Fruit fly (Drosophila melanogaster): ENCODE measurements around the gene amn.

Gene amn

dm6 chrX:19878342-19879204 lies 11.3 kb downstream of the amn start:
- TF ChIP-seq D1 (tag; optimal IDR thresholded peaks at IDR 0.05) (peak; percentile 43), CG17806 (tag; optimal IDR thresholded peaks at IDR 0.05) (peak; percentile 55), EcR (GFP tag; optimal IDR thresholded peaks at IDR 0.05) (no peak), CG4496 (GFP tag; IDR thresholded peaks at IDR 0.05) (peak; percentile 34; the same call in 1 of the 3 replicates), CG9948 (tag; optimal IDR thresholded peaks at IDR 0.05) (peak; percentile 51), CG8301 (tag; optimal IDR thresholded peaks at IDR 0.05) (peak; percentile 64), Pif1B (GFP tag; optimal IDR thresholded peaks at IDR 0.05) (peak; percentile 55), Ets98B (GFP tag; IDR thresholded peaks at IDR 0.05) (peak; percentile 59; the same call in 1 of the 2 replicates), Snoo (tag; optimal IDR thresholded peaks at IDR 0.05) (peak; percentile 59), CG32121 (GFP tag; IDR thresholded peaks at IDR 0.05) (peak; percentile 54), CG13204 (GFP tag; optimal IDR thresholded peaks at IDR 0.05) (no peak), CG34367 (tag; optimal IDR thresholded peaks at IDR 0.05) (peak; percentile 9), rn (GFP tag; IDR thresholded peaks at IDR 0.05) (no peak), gl (tag; optimal IDR thresholded peaks at IDR 0.05) (no peak), CG14655 (GFP tag; optimal IDR thresholded peaks at IDR 0.05) (peak; percentile 66), CG10348 (GFP tag; IDR thresholded peaks at IDR 0.05) (no peak), CG8159 (tag; optimal IDR thresholded peaks at IDR 0.05) (peak; percentile 77), CG15710 (tag; optimal IDR thresholded peaks at IDR 0.05) (peak; percentile 51), CG12605 (GFP tag; IDR thresholded peaks at IDR 0.05) (peak; percentile 43; the same call in 1 of the 2 replicates), fd96Ca (GFP tag; IDR thresholded peaks at IDR 0.05) (peak; percentile 61; the same call in 2 of the 3 replicates), Pif1A (GFP tag; optimal IDR thresholded peaks at IDR 0.05) (peak; percentile 33)

dm6 chrX:19876836-19877468 lies 12.9 kb downstream of the amn start:
- peak; percentile 67 for TF ChIP-seq CG17806 (tag; optimal IDR thresholded peaks at IDR 0.05)
- TF ChIP-seq CG14655 (GFP tag; optimal IDR thresholded peaks at IDR 0.05) = peak; percentile 89
- TF ChIP-seq fd96Ca (GFP tag; IDR thresholded peaks at IDR 0.05) = peak; percentile 58; the same call in 1 of the 3 replicates
- no peak for TF ChIP-seq EcR (GFP tag; optimal IDR thresholded peaks at IDR 0.05)
- peak; percentile 68 for TF ChIP-seq Ets98B (GFP tag; IDR thresholded peaks at IDR 0.05)
- peak; percentile 41 for TF ChIP-seq gl (tag; optimal IDR thresholded peaks at IDR 0.05)
- peak; percentile 78 for TF ChIP-seq D1 (tag; optimal IDR thresholded peaks at IDR 0.05)
- TF ChIP-seq CG15710 (tag; optimal IDR thresholded peaks at IDR 0.05) = peak; percentile 83
- peak; percentile 49 for TF ChIP-seq CG13204 (GFP tag; optimal IDR thresholded peaks at IDR 0.05)
- peak; percentile 88 for TF ChIP-seq CG8159 (tag; optimal IDR thresholded peaks at IDR 0.05)
- peak; percentile 74 for TF ChIP-seq CG34367 (tag; optimal IDR thresholded peaks at IDR 0.05)
- 0 out of 2 replicates have a peak, but pooled peaks have one; percentile 26 for TF ChIP-seq CG12605 (GFP tag; IDR thresholded peaks at IDR 0.05)
- TF ChIP-seq rn (GFP tag; IDR thresholded peaks at IDR 0.05) = no peak
- no peak for TF ChIP-seq CG10348 (GFP tag; IDR thresholded peaks at IDR 0.05)
- peak; percentile 78 for TF ChIP-seq Pif1A (GFP tag; optimal IDR thresholded peaks at IDR 0.05)
- 0 out of 2 replicates have a peak, but pooled peaks have one; percentile 21 for TF ChIP-seq CG32121 (GFP tag; IDR thresholded peaks at IDR 0.05)
- peak; percentile 79 for TF ChIP-seq CG4496 (GFP tag; IDR thresholded peaks at IDR 0.05)
- TF ChIP-seq CG8301 (tag; optimal IDR thresholded peaks at IDR 0.05) = peak; percentile 85
- peak; percentile 82 for TF ChIP-seq CG9948 (tag; optimal IDR thresholded peaks at IDR 0.05)
- TF ChIP-seq Pif1B (GFP tag; optimal IDR thresholded peaks at IDR 0.05) = peak; percentile 80
- TF ChIP-seq Snoo (tag; optimal IDR thresholded peaks at IDR 0.05) = peak; percentile 70

dm6 chrX:19875629-19876028 lies 14.2 kb downstream of the amn start:
- TF ChIP-seq CG15710 (tag; optimal IDR thresholded peaks at IDR 0.05) = no peak
- TF ChIP-seq Pif1B (GFP tag; optimal IDR thresholded peaks at IDR 0.05) = no peak
- TF ChIP-seq CG12605 (GFP tag; IDR thresholded peaks at IDR 0.05) = no peak
- TF ChIP-seq Ets98B (GFP tag; IDR thresholded peaks at IDR 0.05) = no peak
- TF ChIP-seq CG4496 (GFP tag; IDR thresholded peaks at IDR 0.05) = no peak
- no peak for TF ChIP-seq fd96Ca (GFP tag; IDR thresholded peaks at IDR 0.05)
- TF ChIP-seq Pif1A (GFP tag; optimal IDR thresholded peaks at IDR 0.05) = no peak
- no peak for TF ChIP-seq CG10348 (GFP tag; IDR thresholded peaks at IDR 0.05)
- no peak for TF ChIP-seq CG34367 (tag; optimal IDR thresholded peaks at IDR 0.05)
- no peak for TF ChIP-seq CG9948 (tag; optimal IDR thresholded peaks at IDR 0.05)
- no peak for TF ChIP-seq rn (GFP tag; IDR thresholded peaks at IDR 0.05)
- TF ChIP-seq Snoo (tag; optimal IDR thresholded peaks at IDR 0.05) = no peak
- no peak for TF ChIP-seq D1 (tag; optimal IDR thresholded peaks at IDR 0.05)
- no peak for TF ChIP-seq CG8159 (tag; optimal IDR thresholded peaks at IDR 0.05)
- no peak for TF ChIP-seq CG13204 (GFP tag; optimal IDR thresholded peaks at IDR 0.05)
- no peak for TF ChIP-seq EcR (GFP tag; optimal IDR thresholded peaks at IDR 0.05)

- TF ChIP-seq rn (GFP tag; IDR thresholded peaks at IDR 0.05) = peak; percentile 72
- TF ChIP-seq CG10348 (GFP tag; IDR thresholded peaks at IDR 0.05) = peak; percentile 64
- TF ChIP-seq EcR (GFP tag; optimal IDR thresholded peaks at IDR 0.05) = peak; percentile 42
- TF ChIP-seq CG4496 (GFP tag; IDR thresholded peaks at IDR 0.05) = peak; percentile 91
- peak; percentile 93 for TF ChIP-seq fd96Ca (GFP tag; IDR thresholded peaks at IDR 0.05)
- peak; percentile 86 for TF ChIP-seq Snoo (tag; optimal IDR thresholded peaks at IDR 0.05)
- TF ChIP-seq CG12605 (GFP tag; IDR thresholded peaks at IDR 0.05) = peak; percentile 81
- TF ChIP-seq CG34367 (tag; optimal IDR thresholded peaks at IDR 0.05) = peak; percentile 91
- peak; percentile 84 for TF ChIP-seq CG13204 (GFP tag; optimal IDR thresholded peaks at IDR 0.05)
- peak; percentile 92 for TF ChIP-seq D1 (tag; optimal IDR thresholded peaks at IDR 0.05)
- peak; percentile 87 for TF ChIP-seq gl (tag; optimal IDR thresholded peaks at IDR 0.05)
- peak; percentile 89 for TF ChIP-seq CG17806 (tag; optimal IDR thresholded peaks at IDR 0.05)
- TF ChIP-seq CG8159 (tag; optimal IDR thresholded peaks at IDR 0.05) = peak; percentile 99
- TF ChIP-seq CG32121 (GFP tag; IDR thresholded peaks at IDR 0.05) = peak; percentile 93
- TF ChIP-seq Pif1B (GFP tag; optimal IDR thresholded peaks at IDR 0.05) = peak; percentile 95
- TF ChIP-seq CG9948 (tag; optimal IDR thresholded peaks at IDR 0.05) = peak; percentile 94
- TF ChIP-seq Pif1A (GFP tag; optimal IDR thresholded peaks at IDR 0.05) = peak; percentile 95
- TF ChIP-seq CG15710 (tag; optimal IDR thresholded peaks at IDR 0.05) = peak; percentile 94
- TF ChIP-seq CG14655 (GFP tag; optimal IDR thresholded peaks at IDR 0.05) = peak; percentile 96
- peak; percentile 97 for TF ChIP-seq CG8301 (tag; optimal IDR thresholded peaks at IDR 0.05)
- TF ChIP-seq Ets98B (GFP tag; IDR thresholded peaks at IDR 0.05) = peak; percentile 85
These were observed 14.8 kb downstream of the amn start for dm6 chrX:19875059-19875458.
